Worm (Caenorhabditis elegans): Measurements from ENCODE around the gene epic-1.

DNA sequence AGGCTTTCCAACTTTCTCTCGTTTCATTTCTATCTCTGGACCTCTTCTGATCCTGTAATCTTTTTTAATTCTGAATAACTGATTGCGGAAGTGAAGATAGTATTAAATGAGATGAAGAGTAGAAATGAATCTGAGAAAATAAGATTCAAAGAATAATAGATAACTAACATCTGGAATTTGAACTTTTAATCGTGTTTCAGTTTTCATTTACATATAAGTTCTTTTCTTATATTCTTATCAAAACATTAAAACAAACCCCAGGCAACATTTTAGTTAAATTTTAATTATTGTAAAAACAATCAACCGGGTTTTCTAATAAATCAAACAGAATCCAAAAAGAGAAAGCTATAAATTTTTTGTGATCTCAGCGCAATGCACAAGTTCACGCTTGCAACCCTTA is 18.5 kb downstream of the epic-1 start:
- TF ChIP-seq flt-1 (GFP tag; IDR thresholded peaks at IDR 0.05) = no peak
- TF ChIP-seq tab-1 (GFP tag; IDR thresholded peaks at IDR 0.05) = no peak
- TF ChIP-seq ztf-29 (GFP tag; IDR thresholded peaks at IDR 0.05) = no peak
- TF ChIP-seq ref-1 (GFP tag; conservative IDR thresholded peaks at IDR 0.05) = no peak
- TF ChIP-seq cog-1 (tag; optimal IDR thresholded peaks at IDR 0.05) = no peak
